Fruit fly (Drosophila melanogaster): Measurements from ENCODE around the gene ro.
A peak's percentile ranks its signal among the peaks of the same experiment; 100 is the strongest.

The ro gene

dm6 chr3R:26881121-26881895 is at the start of gene ro, which contains the start of gene T48 (continued):
- TF ChIP-seq CG12659 (GFP tag; optimal IDR thresholded peaks at IDR 0.05), result peak; percentile 75
- no peak for TF ChIP-seq pfk (GFP tag; optimal IDR thresholded peaks at IDR 0.05)
- TF ChIP-seq Ravus (GFP tag; IDR thresholded peaks at IDR 0.05), result no peak
- peak; percentile 62 for TF ChIP-seq CG15601 (tag; optimal IDR thresholded peaks at IDR 0.05)
- no peak for TF ChIP-seq dimm (GFP tag; IDR thresholded peaks at IDR 0.05)
- peak; percentile 47 for TF ChIP-seq CG2875 (GFP tag; optimal IDR thresholded peaks at IDR 0.05)
- TF ChIP-seq gcm2 (GFP tag; optimal IDR thresholded peaks at IDR 0.05), result peak; percentile 15
- no peak for TF ChIP-seq Ssrp (tag; optimal IDR thresholded peaks at IDR 0.05)
- no peak for TF ChIP-seq CG4404 (GFP tag; IDR thresholded peaks at IDR 0.05)
- TF ChIP-seq CG8290 (GFP tag; optimal IDR thresholded peaks at IDR 0.05), result peak; percentile 99
- peak; percentile 99 to 100 for TF ChIP-seq CG8290 (tag; optimal IDR thresholded peaks at IDR 0.05)
- peak; percentile 60; the same call in 1 of the 2 replicates for TF ChIP-seq ato (GFP tag; IDR thresholded peaks at IDR 0.05; ENCODE audit: partially characterized antibody)
- no peak for TF ChIP-seq prd (optimal IDR thresholded peaks at IDR 0.05)
- no peak; the same call in 2 of the 3 replicates for TF ChIP-seq prd (GFP tag; IDR thresholded peaks at IDR 0.05)
- TF ChIP-seq esg (GFP tag; conservative IDR thresholded peaks at IDR 0.05), result no peak
- TF ChIP-seq CG7556 (GFP tag; optimal IDR thresholded peaks at IDR 0.05), result peak; percentile 23
- TF ChIP-seq bsh (GFP tag; optimal IDR thresholded peaks at IDR 0.05), result peak in 1 of 2 experiments; percentile 9
- TF ChIP-seq pho (GFP tag; optimal IDR thresholded peaks at IDR 0.05), result peak; percentile 69
- TF ChIP-seq CG11247 (GFP tag; IDR thresholded peaks at IDR 0.05), result peak; percentile 53; the same call in 1 of the 2 replicates
- peak; percentile 80 for TF ChIP-seq CG42726 (GFP tag; IDR thresholded peaks at IDR 0.05; ENCODE audit: partially characterized antibody)
- peak; percentile 9 for TF ChIP-seq CG1792 (GFP tag; optimal IDR thresholded peaks at IDR 0.05)
- TF ChIP-seq CHES-1-like (GFP tag; optimal IDR thresholded peaks at IDR 0.05), result peak; percentile 82
- no peak for TF ChIP-seq CG6813 (GFP tag; optimal IDR thresholded peaks at IDR 0.05)
- peak; percentile 44; the same call in 1 of the 2 replicates for TF ChIP-seq CG9215 (GFP tag; IDR thresholded peaks at IDR 0.05)
- TF ChIP-seq CG33213 (GFP tag; optimal IDR thresholded peaks at IDR 0.05), result peak; percentile 98
- TF ChIP-seq Dp (GFP tag; optimal IDR thresholded peaks at IDR 0.05), result peak; percentile 80
- TF ChIP-seq MTF-1 (GFP tag; optimal IDR thresholded peaks at IDR 0.05; ENCODE audit: borderline replicate concordance), result peak; percentile 10
- TF ChIP-seq CG10654 (GFP tag; optimal IDR thresholded peaks at IDR 0.05), result peak; percentile 37
- no peak for TF ChIP-seq Vsx1 (GFP tag; optimal IDR thresholded peaks at IDR 0.05)
- no peak for TF ChIP-seq sc (optimal IDR thresholded peaks at IDR 0.05)
- no peak for TF ChIP-seq sc (GFP tag; optimal IDR thresholded peaks at IDR 0.05)
- TF ChIP-seq sob (GFP tag; IDR thresholded peaks at IDR 0.05), result no peak; the same call in 1 of the 2 replicates
- peak; percentile 22; the same call in 1 of the 2 replicates for TF ChIP-seq CG6272 (GFP tag; IDR thresholded peaks at IDR 0.05)
- peak; percentile 50 for TF ChIP-seq maf-S (GFP tag; optimal IDR thresholded peaks at IDR 0.05)
- TF ChIP-seq CG18619 (GFP tag; optimal IDR thresholded peaks at IDR 0.05), result peak; percentile 20
- TF ChIP-seq CG13296 (GFP tag; optimal IDR thresholded peaks at IDR 0.05), result no peak
- TF ChIP-seq CG11398 (GFP tag; optimal IDR thresholded peaks at IDR 0.05), result no peak
- TF ChIP-seq CG14014 (GFP tag; IDR thresholded peaks at IDR 0.05), result peak; percentile 42; the same call in 1 of the 2 replicates
- TF ChIP-seq zf30C (GFP tag; optimal IDR thresholded peaks at IDR 0.05), result no peak
- peak; percentile 65 for TF ChIP-seq ken (GFP tag; IDR thresholded peaks at IDR 0.05)
- peak; percentile 59 for TF ChIP-seq CG4424 (GFP tag; optimal IDR thresholded peaks at IDR 0.05)
- no peak for TF ChIP-seq CG3726 (GFP tag; IDR thresholded peaks at IDR 0.05)
- TF ChIP-seq stwl (tag; optimal IDR thresholded peaks at IDR 0.05), result peak; percentile 75
- TF ChIP-seq Lhr (GFP tag; optimal IDR thresholded peaks at IDR 0.05), result peak; percentile 99
- TF ChIP-seq repo (GFP tag; optimal IDR thresholded peaks at IDR 0.05), result peak; percentile 71
- TF ChIP-seq CG32767 (GFP tag; IDR thresholded peaks at IDR 0.05), result no peak
- TF ChIP-seq otp (GFP tag; IDR thresholded peaks at IDR 0.05), result no peak
- TF ChIP-seq exex (tag; optimal IDR thresholded peaks at IDR 0.05), result no peak
- no peak for TF ChIP-seq CG18476 (GFP tag; optimal IDR thresholded peaks at IDR 0.05)

Data from whole organism, embryonic.